Worm (Caenorhabditis elegans) whole organism, young adult: ENCODE results near the gene arl-8.

Experiments
- B0261.1 ChIP-seq: sonication (generic microtip); optimal IDR thresholded peaks from 2 replicates; lab custom pipeline; 2016; ENCODE audit warnings: mild to moderate bottlenecking, missing genetic modification characterization, moderate library complexity, missing compliant biosample characterization
- C17E4.6 ChIP-seq: fragments of 200-800 bp; sonication (Bioruptor generic); IDR thresholded peaks from 2 replicates; pipeline ENCODE4 v1.3.6; 2022; ENCODE audit warnings: missing genetic modification reagents, missing genetic modification characterization, missing compliant biosample characterization
- F22D6.2 ChIP-seq: sonication (generic microtip); optimal IDR thresholded peaks from 2 replicates; lab custom pipeline; 2016; ENCODE audit warnings: mild to moderate bottlenecking, missing genetic modification characterization, missing compliant biosample characterization
- F33H1.4 ChIP-seq: fragments of 200-800 bp; sonication (Bioruptor generic); IDR thresholded peaks from 2 replicates; pipeline ENCODE4 v1.3.6; 2022; ENCODE audit warnings: missing genetic modification reagents, missing genetic modification characterization, missing compliant biosample characterization
- F39B2.1 ChIP-seq: fragments of 200-800 bp; sonication (Bioruptor generic); IDR thresholded peaks from 2 replicates; pipeline ENCODE4 v1.3.6; 2022; ENCODE audit warnings: missing genetic modification reagents, missing genetic modification characterization, missing compliant biosample characterization
- F55B11.4 ChIP-seq: sonication (generic microtip); optimal IDR thresholded peaks from 2 replicates; lab custom pipeline; 2016; ENCODE audit warnings: missing compliant biosample characterization, missing genetic modification characterization, borderline replicate concordance; ENCODE audit not compliant: insufficient read depth
- F57A8.1 ChIP-seq: fragments of 200-800 bp; sonication (Bioruptor generic); optimal IDR thresholded peaks from 2 replicates; lab custom pipeline; 2018; ENCODE audit warnings: mild to moderate bottlenecking, missing genetic modification characterization, moderate library complexity, missing compliant biosample characterization
- F57C9.4 ChIP-seq: sonication (generic microtip); optimal IDR thresholded peaks from 2 replicates; lab custom pipeline; 2017; ENCODE audit warnings: mild to moderate bottlenecking, missing genetic modification characterization, missing compliant biosample characterization
- K11D2.4 ChIP-seq: fragments of 200-800 bp; sonication (Bioruptor generic); IDR thresholded peaks from 2 replicates; pipeline ENCODE4 v1.3.6; 2022; ENCODE audit warnings: missing genetic modification reagents, missing genetic modification characterization, missing compliant biosample characterization
- Y53F4B.3 ChIP-seq: fragments of 200-800 bp; sonication (Bioruptor generic); IDR thresholded peaks from 2 replicates; pipeline ENCODE4 v1.3.6; 2022; ENCODE audit warnings: missing genetic modification reagents, missing genetic modification characterization, missing compliant biosample characterization
- ZK185.1 ChIP-seq: sonication (generic microtip); optimal IDR thresholded peaks from 2 replicates; lab custom pipeline; 2016; ENCODE audit warnings: mild to moderate bottlenecking, missing genetic modification characterization, missing compliant biosample characterization; ENCODE audit not compliant: poor library complexity, severe bottlenecking
- aptf-2 ChIP-seq: fragments of 200-800 bp; sonication (Bioruptor generic); conservative IDR thresholded peaks from 2 replicates; pipeline ENCODE4 v1.3.6; 2022; ENCODE audit warnings: missing genetic modification reagents, missing genetic modification characterization, missing compliant biosample characterization
- atf-7 ChIP-seq: sonication (generic microtip); optimal IDR thresholded peaks from 2 replicates; lab custom pipeline; 2017; ENCODE audit warnings: mild to moderate bottlenecking, missing genetic modification characterization, missing compliant biosample characterization
- attf-6 ChIP-seq: fragments of 200-800 bp; sonication (Bioruptor generic); IDR thresholded peaks from 2 replicates; pipeline ENCODE4 v1.3.6; 2022; ENCODE audit warnings: missing genetic modification reagents, missing genetic modification characterization, missing compliant biosample characterization
- cebp-2 ChIP-seq: fragments of 200-800 bp; sonication (Bioruptor generic); IDR thresholded peaks from 2 replicates; pipeline ENCODE4 v1.3.6; 2022; ENCODE audit warnings: missing genetic modification characterization, missing compliant biosample characterization
- ceh-58 ChIP-seq: fragments of 200-800 bp; sonication (Bioruptor generic); IDR thresholded peaks from 2 replicates; pipeline ENCODE4 v1.3.6; 2022; ENCODE audit warnings: missing genetic modification characterization, missing compliant biosample characterization
- ceh-79 ChIP-seq: sonication (generic microtip); optimal IDR thresholded peaks from 2 replicates; lab custom pipeline; 2017; ENCODE audit warnings: mild to moderate bottlenecking, missing genetic modification characterization, missing compliant biosample characterization
- ceh-91 ChIP-seq: fragments of 200-800 bp; sonication (Bioruptor generic); IDR thresholded peaks from 2 replicates; pipeline ENCODE4 v1.3.6; 2022; ENCODE audit warnings: missing genetic modification reagents, missing genetic modification characterization, missing compliant biosample characterization
- die-1 ChIP-seq: sonication (generic microtip); optimal IDR thresholded peaks from 2 replicates; lab custom pipeline; 2016; ENCODE audit warnings: missing genotype, mild to moderate bottlenecking, missing genetic modification characterization, missing compliant biosample characterization
- dox-1 ChIP-seq: fragments of 200-800 bp; sonication (Bioruptor generic); IDR thresholded peaks from 2 replicates; pipeline ENCODE4 v1.3.6; 2022; ENCODE audit warnings: missing genetic modification reagents, missing genetic modification characterization, missing compliant biosample characterization
- egl-44 ChIP-seq: fragments of 200-800 bp; sonication (Bioruptor generic); IDR thresholded peaks from 2 replicates; pipeline ENCODE4 v1.3.6; 2022; ENCODE audit warnings: missing genetic modification reagents, missing genetic modification characterization, missing compliant biosample characterization
- ets-4 ChIP-seq: fragments of 200-800 bp; sonication (Bioruptor generic); optimal IDR thresholded peaks from 2 replicates; lab custom pipeline; 2018; ENCODE audit warnings: mild to moderate bottlenecking, missing genetic modification characterization, missing compliant biosample characterization
- fkh-3 ChIP-seq: sonication (generic microtip); optimal IDR thresholded peaks from 2 replicates; lab custom pipeline; 2016; ENCODE audit warnings: mild to moderate bottlenecking, missing genetic modification characterization, missing compliant biosample characterization
- hlh-12 ChIP-seq: sonication (generic microtip); optimal IDR thresholded peaks from 2 replicates; lab custom pipeline; 2016; ENCODE audit warnings: missing genetic modification characterization, missing compliant biosample characterization
- hmg-1.2 ChIP-seq: fragments of 200-800 bp; sonication (Bioruptor generic); IDR thresholded peaks from 2 replicates; pipeline ENCODE4 v1.3.6; 2022; ENCODE audit warnings: missing genetic modification reagents, missing genetic modification characterization, missing compliant biosample characterization
- hsf-1 ChIP-seq: fragments of 200-800 bp; sonication (Bioruptor generic); IDR thresholded peaks from 2 replicates; pipeline ENCODE4 v1.3.6; 2022; ENCODE audit warnings: missing genetic modification reagents, missing genetic modification characterization, missing compliant biosample characterization
- lag-1 ChIP-seq: fragments of 200-800 bp; sonication (Bioruptor generic); IDR thresholded peaks from 2 replicates; pipeline ENCODE4 v1.3.6; 2022; ENCODE audit warnings: missing genetic modification reagents, missing genetic modification characterization, missing compliant biosample characterization
- let-526 ChIP-seq: fragments of 200-800 bp; sonication (Bioruptor generic); IDR thresholded peaks from 2 replicates; pipeline ENCODE4 v1.3.6; 2022; ENCODE audit warnings: missing genetic modification reagents, missing genetic modification characterization, missing compliant biosample characterization
- lin-54 ChIP-seq: fragments of 200-800 bp; sonication (Bioruptor generic); optimal IDR thresholded peaks from 2 replicates; lab custom pipeline; 2018; ENCODE audit warnings: mild to moderate bottlenecking, missing genetic modification characterization, missing compliant biosample characterization
- madf-6 ChIP-seq: fragments of 200-800 bp; sonication (Bioruptor generic); IDR thresholded peaks from 2 replicates; pipeline ENCODE4 v1.3.6; 2022; ENCODE audit warnings: missing genetic modification reagents, missing genetic modification characterization, missing compliant biosample characterization
- madf-8 ChIP-seq: fragments of 200-800 bp; sonication (Bioruptor generic); conservative IDR thresholded peaks from 2 replicates; pipeline ENCODE4 v1.3.6; 2022; ENCODE audit warnings: missing genetic modification reagents, missing genetic modification characterization, missing compliant biosample characterization
- nfya-2 ChIP-seq: fragments of 200-800 bp; sonication (Bioruptor generic); IDR thresholded peaks from 2 replicates; pipeline ENCODE4 v1.3.6; 2022; ENCODE audit warnings: missing genetic modification reagents, missing genetic modification characterization, missing compliant biosample characterization
- rpc-1 ChIP-seq, 2 experiments: fragments of 150-350 bp in 1 of 2; sonication (generic microtip) in 1 of 2; optimal IDR thresholded peaks; 2 replicates each; lab custom pipeline; 2014 to 2018; ENCODE audit warnings: missing biosample characterization in 1 of 2, missing genetic modification characterization in 1 of 2, missing genetic modification reagents in 1 of 2, missing genotype in 1 of 2
- sdz-38 ChIP-seq: sonication (generic microtip); optimal IDR thresholded peaks from 2 replicates; lab custom pipeline; 2016; ENCODE audit warnings: missing genotype, missing genetic modification characterization, missing compliant biosample characterization
- sea-2 ChIP-seq: fragments of 200-800 bp; sonication (Bioruptor generic); IDR thresholded peaks from 2 replicates; pipeline ENCODE4 v1.3.6; 2022; ENCODE audit warnings: missing genetic modification characterization, missing compliant biosample characterization
- snpc-1.1 ChIP-seq: sonication (generic microtip); optimal IDR thresholded peaks from 2 replicates; lab custom pipeline; 2017; ENCODE audit warnings: missing genetic modification characterization, mild to moderate bottlenecking, missing compliant biosample characterization, antibody characterized with exemption, moderate library complexity, missing genotype, missing genetic modification reagents; ENCODE audit not compliant: insufficient read depth
- snpc-3.4 ChIP-seq: sonication (generic microtip); optimal IDR thresholded peaks from 2 replicates; lab custom pipeline; 2017; ENCODE audit warnings: missing genetic modification characterization, mild to moderate bottlenecking, missing compliant biosample characterization, antibody characterized with exemption, moderate library complexity, missing genotype, missing genetic modification reagents
- somi-1 ChIP-seq: fragments of 200-800 bp; sonication (Bioruptor generic); optimal IDR thresholded peaks from 2 replicates; lab custom pipeline; 2018; ENCODE audit warnings: mild to moderate bottlenecking, missing genetic modification characterization, missing compliant biosample characterization
- sptf-2 ChIP-seq: fragments of 200-800 bp; sonication (Bioruptor generic); optimal IDR thresholded peaks from 2 replicates; lab custom pipeline; 2018; ENCODE audit warnings: mild to moderate bottlenecking, missing genetic modification characterization, missing compliant biosample characterization
- tbp1 ChIP-seq: fragments of 200-800 bp; sonication (Bioruptor generic); optimal IDR thresholded peaks from 2 replicates; lab custom pipeline; 2018; ENCODE audit warnings: mild to moderate bottlenecking, missing genetic modification characterization, missing compliant biosample characterization
- xnd-1 ChIP-seq: sonication (generic microtip); optimal IDR thresholded peaks from 2 replicates; lab custom pipeline; 2016; ENCODE audit warnings: missing genotype, missing genetic modification reagents, missing genetic modification characterization, missing compliant biosample characterization
- ztf-26 ChIP-seq: sonication (generic microtip); optimal IDR thresholded peaks from 2 replicates; lab custom pipeline; 2017; ENCODE audit warnings: missing genetic modification characterization, missing compliant biosample characterization

arl-8 gene

DNA sequence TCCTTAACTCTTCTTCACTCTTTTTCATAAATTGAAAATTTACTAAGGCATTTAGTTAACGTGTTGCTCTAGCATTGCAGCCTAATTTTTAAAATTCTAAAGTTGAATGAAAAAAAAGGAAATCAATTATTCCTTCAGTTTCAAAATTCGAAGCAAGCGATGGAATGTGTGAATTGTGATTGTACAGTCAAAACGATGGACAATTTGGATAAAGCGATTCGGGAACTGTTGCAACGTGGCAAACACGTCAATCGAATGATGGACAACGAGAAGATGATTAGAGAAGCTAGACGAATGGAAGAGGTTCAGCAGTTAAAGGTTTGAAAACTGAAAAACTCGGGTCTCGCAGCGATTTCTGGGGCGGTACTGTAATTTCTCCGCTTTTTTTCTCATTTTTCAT, 1.2 kb downstream of the arl-8 start, which contains the start of gene Y57G11C.14 (continued):
- TF ChIP-seq F55B11.4 (tag; lab: Kevin White, UChicago) = no peak
- no peak for TF ChIP-seq ets-4
- TF ChIP-seq Y53F4B.3 (GFP tag; lab: Robert Waterston, UW) = no peak
- TF ChIP-seq atf-7 (tag; lab: Kevin White, UChicago) = peak; percentile 23
- no peak for TF ChIP-seq xnd-1 (tag; lab: Kevin White, UChicago)
- no peak for TF ChIP-seq egl-44 (GFP tag; lab: Robert Waterston, UW)
- peak; percentile 88 for TF ChIP-seq attf-6 (GFP tag; lab: Robert Waterston, UW)
- no peak for TF ChIP-seq cebp-2 (GFP tag; lab: Robert Waterston, UW)
- no peak for TF ChIP-seq snpc-3.4 (tag; lab: Kevin White, UChicago)
- 0 out of 2 replicates have a peak, but pooled peaks have one; percentile 41 for TF ChIP-seq hsf-1 (GFP tag; lab: Robert Waterston, UW)

DNA sequence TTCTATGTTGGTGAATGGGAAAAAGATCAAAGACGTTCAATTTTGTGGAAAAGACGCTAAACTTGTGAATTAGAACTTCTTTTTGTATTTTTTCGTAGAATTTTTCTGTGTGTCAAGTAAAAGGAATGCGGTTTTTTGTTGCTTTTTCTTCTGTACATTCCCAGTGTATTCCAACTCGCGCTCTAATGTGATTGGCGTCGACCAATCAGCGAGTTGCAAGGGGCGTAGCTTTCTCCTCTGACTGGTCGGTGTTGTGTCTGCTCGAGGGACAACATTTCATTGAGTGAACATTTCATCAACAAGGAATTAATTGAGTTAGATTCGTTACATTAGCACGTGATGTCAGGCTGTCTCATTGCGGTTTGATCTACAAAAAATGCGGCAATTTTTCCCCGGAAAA, 3.0 kb downstream of the arl-8 start:
- TF ChIP-seq snpc-1.1 (tag; lab: Kevin White, UChicago) (no peak), F57C9.4 (tag; lab: Kevin White, UChicago) (no peak), ceh-79 (tag; lab: Kevin White, UChicago) (no peak)

ce11 chrIV:14802316-14802715, 4.4 kb downstream of the arl-8 start, which contains the start of gene Y57G11C.1142:
TSS of gene Y57G11C.1142 (plus strand) at chrIV:14802616.
- TF ChIP-seq F33H1.4 (GFP tag; lab: Robert Waterston, UW) (no peak), F57C9.4 (tag; lab: Kevin White, UChicago) (no peak), let-526 (no peak), sdz-38 (no peak), ZK185.1 (no peak), nfya-2 (GFP tag; lab: Robert Waterston, UW) (no peak), C17E4.6 (GFP tag; lab: Robert Waterston, UW) (no peak), aptf-2 (GFP tag; lab: Robert Waterston, UW) (no peak), ceh-91 (GFP tag; lab: Robert Waterston, UW) (no peak), sea-2 (GFP tag; lab: Robert Waterston, UW) (no peak), ceh-58 (GFP tag; lab: Robert Waterston, UW) (no peak)
- TF ChIP-seq, all 124 proteins: peak for 0

DNA sequence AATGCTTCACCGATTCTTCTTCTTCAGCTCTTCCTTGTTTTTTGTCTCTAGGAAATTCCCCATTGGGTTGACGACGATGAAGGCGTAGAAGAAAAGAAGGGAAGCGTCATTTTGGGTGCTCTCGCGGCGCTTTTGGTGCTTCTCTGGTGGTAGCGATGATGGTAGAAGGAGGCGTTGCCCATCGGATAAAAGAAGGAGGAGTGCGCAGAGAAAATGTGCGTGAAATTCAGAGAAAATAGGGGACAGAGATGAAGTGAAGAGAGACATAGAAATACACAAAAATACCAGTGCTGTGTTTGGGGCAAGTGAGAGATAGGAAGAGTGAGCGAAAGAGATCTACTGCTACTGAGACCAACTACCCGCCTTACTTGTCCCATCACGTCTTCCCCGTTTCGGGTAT, 9.0 kb downstream of the arl-8 start, which contains the start of gene oig-5:
Gene oig-5 (plus strand): TSS at position 301 of the 400 bp plus-strand sequence.
- TF ChIP-seq F22D6.2 (no peak), sptf-2 (GFP tag; lab: Kevin White, UChicago) (no peak), ceh-91 (GFP tag; lab: Robert Waterston, UW) (no peak), lin-54 (GFP tag; lab: Kevin White, UChicago) (no peak), B0261.1 (tag; lab: Kevin White, UChicago) (no peak), madf-8 (no peak), sea-2 (GFP tag; lab: Robert Waterston, UW) (no peak), cebp-2 (GFP tag; lab: Robert Waterston, UW) (no peak), F57A8.1 (GFP tag; lab: Kevin White, UChicago) (no peak)

DNA sequence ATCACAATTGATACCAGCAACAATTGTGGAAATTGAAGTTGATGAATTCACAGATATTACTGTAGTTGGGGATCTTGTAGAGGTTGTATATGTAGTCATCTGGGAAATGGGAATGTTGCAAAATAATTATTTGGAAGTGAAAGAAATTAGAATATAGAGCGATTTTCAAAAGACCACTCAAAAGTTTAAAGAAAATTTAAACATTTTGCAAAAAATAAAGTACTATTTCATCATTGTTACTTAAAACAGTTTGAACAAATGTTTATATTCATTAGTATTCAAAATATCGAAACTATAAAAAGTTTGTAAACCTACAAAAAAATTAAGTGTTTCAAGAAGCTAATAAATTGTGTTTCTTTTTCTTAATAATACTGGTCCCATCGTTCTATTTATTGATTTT, 18.3 kb downstream of the arl-8 start, which contains the start of gene Y57G11C.46:
Gene Y57G11C.46 (minus strand): TSS at position 101 of the 400 bp plus-strand sequence.
- TF ChIP-seq hlh-12 (tag; lab: Kevin White, UChicago) (no peak), somi-1 (GFP tag; lab: Kevin White, UChicago) (no peak), ztf-26 (tag; lab: Kevin White, UChicago) (no peak), F57C9.4 (tag; lab: Kevin White, UChicago) (no peak), K11D2.4 (GFP tag; lab: Robert Waterston, UW) (no peak), tbp1 (GFP tag; lab: Kevin White, UChicago) (no peak), lag-1 (GFP tag; lab: Robert Waterston, UW) (no peak), die-1 (tag; lab: Kevin White, UChicago) (no peak), hmg-1.2 (GFP tag; lab: Robert Waterston, UW) (no peak), rpc-1 (optimal IDR thresholded peaks at IDR 0.05; lab: Kevin White, UChicago) (no peak), rpc-1 (tag; optimal IDR thresholded peaks at IDR 0.05; lab: Kevin White, UChicago) (no peak), F39B2.1 (GFP tag; lab: Robert Waterston, UW) (no peak), F55B11.4 (tag; lab: Kevin White, UChicago) (no peak), fkh-3 (tag; lab: Kevin White, UChicago) (no peak), dox-1 (GFP tag; lab: Robert Waterston, UW) (no peak), madf-6 (GFP tag; lab: Robert Waterston, UW) (no peak), lin-54 (GFP tag; lab: Kevin White, UChicago) (no peak)
